Fruit fly (Drosophila melanogaster) whole organism, wandering third instar larva: ENCODE data around the gene Mst57Da.

Experiments
- CrebA ChIP-seq: fragments of 200-800 bp; sonication (Bioruptor generic); optimal IDR thresholded peaks from 2 replicates; lab custom pipeline; 2016; ENCODE audit warnings: missing biosample characterization, mild to moderate bottlenecking, missing genetic modification characterization, borderline replicate concordance
- Dfd ChIP-seq: fragments of >200 bp; optimal IDR thresholded peaks from 2 replicates; lab custom pipeline; 2017; ENCODE audit warnings: missing biosample characterization, missing genetic modification characterization
- Hr78 ChIP-seq: fragments of >200 bp; optimal IDR thresholded peaks from 2 replicates; lab custom pipeline; 2017; ENCODE audit warnings: missing biosample characterization, missing genetic modification characterization
- ey ChIP-seq: fragments of 200-800 bp; sonication (Bioruptor generic); optimal IDR thresholded peaks from 2 replicates; lab custom pipeline; 2016; ENCODE audit warnings: missing biosample characterization, missing genetic modification characterization
- foxo ChIP-seq, 2 experiments: fragments of 200-800 bp; sonication (Bioruptor generic); optimal IDR thresholded peaks; 2 replicates in 1 of 2; 3 replicates in 1 of 2; lab custom pipeline; 2016 to 2017; ENCODE audit warnings: missing biosample characterization in 2 of 2, missing genetic modification characterization in 2 of 2
- psq ChIP-seq: fragments of 200-800 bp; sonication (Bioruptor generic); optimal IDR thresholded peaks from 3 replicates; lab custom pipeline; 2017; ENCODE audit warnings: missing biosample characterization, mild to moderate bottlenecking, missing genetic modification characterization, moderate library complexity
- tai ChIP-seq: sonication (Bioruptor generic); optimal IDR thresholded peaks from 2 replicates; lab custom pipeline; 2016; ENCODE audit warnings: missing biosample characterization, missing genetic modification characterization
- usp ChIP-seq: fragments of >200 bp; optimal IDR thresholded peaks from 2 replicates; lab custom pipeline; 2017; ENCODE audit warnings: missing biosample characterization, missing genetic modification characterization
- woc ChIP-seq: sonication (Bioruptor generic); optimal IDR thresholded peaks from 2 replicates; lab custom pipeline; 2016; ENCODE audit warnings: missing biosample characterization, mild to moderate bottlenecking, missing genetic modification characterization

DNA sequence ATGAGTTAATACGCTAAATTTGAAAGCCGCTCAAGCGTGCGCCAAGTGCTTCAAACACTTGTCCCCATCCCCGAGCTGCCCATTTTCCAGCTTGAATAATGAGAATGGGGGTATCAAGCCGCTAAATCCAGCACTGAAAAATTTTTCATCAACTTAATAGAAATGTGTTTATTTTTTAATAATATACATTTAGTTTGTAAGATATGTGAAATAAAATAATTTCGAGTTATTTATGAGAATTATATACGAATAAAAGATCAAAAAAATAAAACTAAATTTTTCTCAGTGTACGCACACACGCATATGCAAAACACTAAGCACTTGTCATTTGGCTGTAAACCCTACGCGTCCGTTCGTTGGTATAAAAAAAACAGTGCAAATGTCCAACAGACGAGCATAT lies 23.1 kb upstream of the Mst57Da start:
- TF ChIP-seq CrebA (GFP tag; lab: Kevin White, UChicago): no peak
- no peak for TF ChIP-seq tai
- TF ChIP-seq psq (GFP tag; lab: Kevin White, UChicago): no peak
- TF ChIP-seq woc (GFP tag; lab: Kevin White, UChicago): no peak
- TF ChIP-seq Dfd: no peak
- no peak for TF ChIP-seq foxo (GFP tag; optimal IDR thresholded peaks at IDR 0.05; lab: Kevin White, UChicago)
- no peak for TF ChIP-seq Hr78 (GFP tag; lab: Kevin White, UChicago)
- TF ChIP-seq ey (GFP tag; lab: Kevin White, UChicago): no peak
- no peak for TF ChIP-seq usp (GFP tag; lab: Kevin White, UChicago)
